Worm (Caenorhabditis elegans) whole organism, mixed stage, embryonic: ENCODE results near the gene W03A5.2.

Source experiments
- M03D4.4 ChIP-seq: sonication (generic microtip); optimal IDR thresholded peaks from 2 replicates; lab custom pipeline; 2017; ENCODE audit warnings: mild to moderate bottlenecking, missing genetic modification characterization, missing compliant biosample characterization
- bed-3 ChIP-seq: fragments of 200-800 bp; sonication (Bioruptor generic); optimal IDR thresholded peaks from 3 replicates; lab custom pipeline; 2018; ENCODE audit warnings: mild to moderate bottlenecking, missing genetic modification characterization, moderate library complexity, missing compliant biosample characterization
- ceh-39 ChIP-seq: fragments of 150-350 bp; optimal IDR thresholded peaks from 2 replicates; lab custom pipeline; 2014; ENCODE audit warnings: missing biosample characterization, missing genetic modification characterization
- ceh-43 ChIP-seq: fragments of 200-800 bp; sonication (Bioruptor generic); optimal IDR thresholded peaks from 2 replicates; lab custom pipeline; 2018; ENCODE audit warnings: mild to moderate bottlenecking, missing genetic modification characterization, moderate library complexity, missing compliant biosample characterization
- ces-1 ChIP-seq: fragments of 150-350 bp; optimal IDR thresholded peaks from 2 replicates; lab custom pipeline; 2014; ENCODE audit warnings: missing biosample characterization, missing genetic modification reagents, missing genetic modification characterization
- cnd-1 ChIP-seq: fragments of 200-800 bp; sonication (Bioruptor generic); optimal IDR thresholded peaks from 2 replicates; lab custom pipeline; 2018; ENCODE audit warnings: mild to moderate bottlenecking, missing genetic modification characterization, missing compliant biosample characterization
- drap-1 ChIP-seq: fragments of 200-800 bp; sonication (Bioruptor generic); optimal IDR thresholded peaks from 3 replicates; lab custom pipeline; 2018; ENCODE audit warnings: mild to moderate bottlenecking, missing genetic modification characterization, missing compliant biosample characterization
- elt-1 ChIP-seq: sonication (generic microtip); optimal IDR thresholded peaks from 2 replicates; lab custom pipeline; 2017; ENCODE audit warnings: missing genetic modification characterization, mild to moderate bottlenecking, missing compliant biosample characterization, antibody characterized with exemption, moderate library complexity, borderline replicate concordance; ENCODE audit not compliant: insufficient read depth
- elt-3 ChIP-seq: fragments of 150-350 bp; optimal IDR thresholded peaks from 2 replicates; lab custom pipeline; 2014; ENCODE audit warnings: missing biosample characterization, missing genetic modification characterization
- flh-1 ChIP-seq: fragments of 200-800 bp; sonication (Bioruptor generic); optimal IDR thresholded peaks from 2 replicates; lab custom pipeline; 2018; ENCODE audit warnings: mild to moderate bottlenecking, missing genetic modification characterization, moderate library complexity, missing compliant biosample characterization
- ham-2 ChIP-seq: fragments of 200-800 bp; sonication (Bioruptor generic); optimal IDR thresholded peaks from 2 replicates; lab custom pipeline; 2018; ENCODE audit warnings: mild to moderate bottlenecking, missing genetic modification characterization, missing compliant biosample characterization
- hlh-1 ChIP-seq: fragments of 150-350 bp; optimal IDR thresholded peaks from 2 replicates; lab custom pipeline; 2014; ENCODE audit warnings: missing biosample characterization, missing genetic modification reagents, missing genetic modification characterization
- lin-13 ChIP-seq: fragments of 150-350 bp; optimal IDR thresholded peaks from 2 replicates; lab custom pipeline; 2014; ENCODE audit warnings: missing biosample characterization, missing genetic modification characterization
- lin-32 ChIP-seq: fragments of 200-800 bp; sonication (Bioruptor generic); optimal IDR thresholded peaks from 2 replicates; lab custom pipeline; 2018; ENCODE audit warnings: mild to moderate bottlenecking, missing genetic modification characterization, missing compliant biosample characterization
- lsy-2 ChIP-seq: fragments of 150-350 bp; optimal IDR thresholded peaks from 2 replicates; lab custom pipeline; 2014; ENCODE audit warnings: missing biosample characterization, missing genetic modification characterization
- mab-5 ChIP-seq: fragments of 150-350 bp; optimal IDR thresholded peaks from 2 replicates; lab custom pipeline; 2014; ENCODE audit warnings: missing biosample characterization, missing genetic modification characterization
- mep-1 ChIP-seq: fragments of 150-350 bp; optimal IDR thresholded peaks from 2 replicates; lab custom pipeline; 2017; ENCODE audit warnings: missing biosample characterization, missing genetic modification reagents, missing genetic modification characterization, inconsistent platforms
- mls-2 ChIP-seq: sonication (generic microtip); optimal IDR thresholded peaks from 2 replicates; lab custom pipeline; 2016; ENCODE audit warnings: mild to moderate bottlenecking, missing genetic modification characterization, moderate library complexity, missing compliant biosample characterization
- nhr-12 ChIP-seq: fragments of 150-350 bp; optimal IDR thresholded peaks from 2 replicates; lab custom pipeline; 2014; ENCODE audit warnings: missing biosample characterization, missing genetic modification characterization
- nhr-2 ChIP-seq: fragments of 150-350 bp; optimal IDR thresholded peaks from 2 replicates; lab custom pipeline; 2014; ENCODE audit warnings: missing biosample characterization, missing genetic modification characterization
- nhr-237 ChIP-seq: fragments of 150-350 bp; optimal IDR thresholded peaks from 2 replicates; lab custom pipeline; 2014; ENCODE audit warnings: missing biosample characterization, missing genetic modification characterization
- nhr-28 ChIP-seq: fragments of 150-350 bp; optimal IDR thresholded peaks from 2 replicates; lab custom pipeline; 2014; ENCODE audit warnings: missing biosample characterization, missing genetic modification characterization
- nhr-76 ChIP-seq: sonication (generic microtip); optimal IDR thresholded peaks from 2 replicates; lab custom pipeline; 2017; ENCODE audit warnings: missing biosample characterization, missing genetic modification characterization
- pha-4 ChIP-seq: fragments of 150-350 bp; optimal IDR thresholded peaks from 2 replicates; lab custom pipeline; 2018; ENCODE audit warnings: missing biosample characterization, missing genetic modification reagents, missing genetic modification characterization
- sem-2 ChIP-seq: fragments of 200-800 bp; sonication (Bioruptor generic); optimal IDR thresholded peaks from 2 replicates; lab custom pipeline; 2018; ENCODE audit warnings: mild to moderate bottlenecking, missing genetic modification characterization, missing compliant biosample characterization
- snpc-4 ChIP-seq: fragments of 150-350 bp; optimal IDR thresholded peaks from 2 replicates; lab custom pipeline; 2014; ENCODE audit warnings: missing biosample characterization, missing genetic modification characterization
- tbx-8 ChIP-seq: fragments of 200-800 bp; sonication (Bioruptor generic); optimal IDR thresholded peaks from 2 replicates; lab custom pipeline; 2018; ENCODE audit warnings: mild to moderate bottlenecking, missing genetic modification characterization, moderate library complexity, missing compliant biosample characterization
- unc-120 ChIP-seq: sonication (generic microtip); optimal IDR thresholded peaks from 2 replicates; lab custom pipeline; 2017; ENCODE audit warnings: missing genetic modification characterization, missing compliant biosample characterization; ENCODE audit not compliant: poor library complexity, severe bottlenecking
- unc-62 ChIP-seq: fragments of 150-350 bp; optimal IDR thresholded peaks from 2 replicates; lab custom pipeline; 2014; ENCODE audit warnings: missing biosample characterization, missing genetic modification reagents, missing genetic modification characterization
- zip-8 ChIP-seq: fragments of 150-350 bp; optimal IDR thresholded peaks from 2 replicates; lab custom pipeline; 2014; ENCODE audit warnings: missing biosample characterization, missing genetic modification characterization
- ztf-11 ChIP-seq: fragments of 150-350 bp; optimal IDR thresholded peaks from 2 replicates; lab custom pipeline; 2014; ENCODE audit warnings: missing biosample characterization, missing genetic modification characterization

W03A5.2 gene

ce11 chrIII:5406314-5406713, 480 bp downstream of the W03A5.2 start:
- TF ChIP-seq zip-8 (tag; lab: Kevin White, UChicago) (no peak), M03D4.4 (tag; lab: Kevin White, UChicago) (no peak), tbx-8 (no peak), unc-120 (tag; lab: Kevin White, UChicago) (no peak), pha-4 (no peak), sem-2 (GFP tag; lab: Kevin White, UChicago) (no peak), ces-1 (GFP tag; lab: Kevin White, UChicago) (no peak), lsy-2 (tag; lab: Kevin White, UChicago) (no peak), bed-3 (GFP tag; lab: Kevin White, UChicago) (no peak), nhr-76 (tag; lab: Kevin White, UChicago) (no peak), flh-1 (no peak), cnd-1 (no peak), ztf-11 (tag; lab: Kevin White, UChicago) (no peak), nhr-237 (no peak), ceh-43 (GFP tag; lab: Kevin White, UChicago) (no peak), mep-1 (tag; lab: Kevin White, UChicago) (no peak), hlh-1 (tag; lab: Kevin White, UChicago) (no peak), elt-1 (no peak)

ce11 chrIII:5407060-5407459, 1.2 kb downstream of the W03A5.2 start:
- TF ChIP-seq flh-1 = no peak
- no peak for TF ChIP-seq nhr-28
- TF ChIP-seq M03D4.4 (tag; lab: Kevin White, UChicago) = no peak
- TF ChIP-seq snpc-4 (tag; lab: Kevin White, UChicago) = no peak
- no peak for TF ChIP-seq bed-3 (GFP tag; lab: Kevin White, UChicago)
- no peak for TF ChIP-seq ces-1 (GFP tag; lab: Kevin White, UChicago)
- no peak for TF ChIP-seq nhr-2 (tag; lab: Kevin White, UChicago)
- no peak for TF ChIP-seq ceh-39 (tag; lab: Kevin White, UChicago)
- TF ChIP-seq mab-5 (tag; lab: Kevin White, UChicago) = no peak
- TF ChIP-seq tbx-8 = no peak
- TF ChIP-seq, all 35 proteins: peak for 0

DNA sequence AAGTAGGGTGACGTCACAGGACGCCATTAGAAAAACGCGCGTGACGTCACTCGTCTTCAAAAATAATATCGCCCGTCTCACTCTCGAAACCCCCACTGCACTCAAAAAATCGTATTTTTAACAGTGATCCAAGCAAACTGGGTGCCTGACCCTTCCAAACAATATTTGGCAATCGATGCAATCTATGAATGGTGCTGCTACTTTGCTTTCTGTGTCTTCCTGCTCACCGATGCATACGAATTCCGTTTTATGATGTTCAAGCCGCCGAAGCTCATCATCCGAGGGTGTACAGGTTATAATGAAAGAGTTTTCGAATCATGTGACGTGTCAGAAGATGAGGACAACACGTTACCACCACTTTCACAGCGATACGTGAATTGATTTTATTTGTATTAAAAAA, 1.8 kb downstream of the W03A5.2 start, which contains the start of gene W03A5.1:
Gene W03A5.1, plus strand, starts transcription at position 301 of the 400 bp plus-strand sequence.
- TF ChIP-seq snpc-4 (tag; lab: Kevin White, UChicago) = no peak
- no peak for TF ChIP-seq unc-120 (tag; lab: Kevin White, UChicago)
- peak; percentile 87 for TF ChIP-seq zip-8 (tag; lab: Kevin White, UChicago)

DNA sequence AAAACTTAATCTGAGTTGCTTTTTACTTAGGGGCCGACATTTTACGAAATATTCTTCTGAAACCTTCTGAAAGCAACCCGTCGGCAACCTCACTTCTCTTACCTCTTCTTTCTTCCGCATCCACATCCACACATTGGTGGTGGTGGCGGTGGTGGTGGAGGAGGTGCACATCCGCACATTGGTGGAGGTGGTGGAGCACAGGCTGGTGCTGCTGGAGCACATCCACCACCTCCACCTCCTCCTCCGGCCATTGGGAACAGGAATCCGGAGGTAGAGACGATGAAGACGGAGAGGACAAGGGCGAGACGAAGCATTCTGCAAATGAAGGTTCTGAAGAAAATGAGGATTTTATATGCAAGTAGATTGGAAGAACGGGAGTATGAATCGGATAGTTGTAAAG, 7.8 kb downstream of the W03A5.2 start, which contains the start of gene grl-22:
Gene grl-22, minus strand, starts transcription at position 332 of the 400 bp plus-strand sequence.
- TF ChIP-seq elt-3 (tag; lab: Kevin White, UChicago) (no peak), mab-5 (tag; lab: Kevin White, UChicago) (no peak), hlh-1 (tag; lab: Kevin White, UChicago) (no peak), zip-8 (tag; lab: Kevin White, UChicago) (no peak), pha-4 (no peak), ham-2 (no peak), ceh-39 (tag; lab: Kevin White, UChicago) (no peak)

DNA sequence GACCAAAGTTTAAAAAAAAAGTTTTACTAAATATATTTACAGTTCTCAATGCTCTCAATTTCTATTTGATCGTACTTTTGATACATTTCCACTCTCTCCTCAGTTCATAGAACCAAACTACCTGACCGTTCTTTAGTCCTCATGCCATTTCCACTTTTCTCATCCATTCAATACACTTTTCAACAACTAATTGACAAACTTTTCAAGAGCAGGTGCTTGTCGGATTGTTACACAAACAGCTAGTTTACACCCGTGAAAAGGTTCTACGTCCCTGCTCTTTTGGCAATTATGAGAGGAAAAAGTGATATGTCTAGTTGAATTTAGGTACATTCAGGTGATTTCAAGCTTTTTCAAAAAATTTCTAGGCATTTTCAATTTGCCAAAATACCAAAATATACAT, 12.1 kb downstream of the W03A5.2 start:
- TF ChIP-seq nhr-237 (no peak), hlh-1 (tag; lab: Kevin White, UChicago) (peak; percentile 81), nhr-12 (no peak), unc-120 (tag; lab: Kevin White, UChicago) (peak; percentile 31), lin-32 (GFP tag; lab: Kevin White, UChicago) (no peak), mls-2 (tag; lab: Kevin White, UChicago) (no peak), ceh-43 (GFP tag; lab: Kevin White, UChicago) (no peak), elt-3 (tag; lab: Kevin White, UChicago) (no peak)

- TF ChIP-seq sem-2 (GFP tag; lab: Kevin White, UChicago) (no peak), nhr-2 (tag; lab: Kevin White, UChicago) (no peak), drap-1 (GFP tag; lab: Kevin White, UChicago) (no peak), nhr-76 (tag; lab: Kevin White, UChicago) (no peak), bed-3 (GFP tag; lab: Kevin White, UChicago) (no peak), lsy-2 (tag; lab: Kevin White, UChicago) (no peak), snpc-4 (tag; lab: Kevin White, UChicago) (no peak), tbx-8 (no peak), unc-120 (tag; lab: Kevin White, UChicago) (no peak), elt-1 (no peak), unc-62 (GFP tag; lab: Kevin White, UChicago) (no peak), lin-13 (no peak), zip-8 (tag; lab: Kevin White, UChicago) (no peak), ztf-11 (tag; lab: Kevin White, UChicago) (no peak), flh-1 (no peak)
Observed at ce11 chrIII:5419527-5419926, 13.7 kb downstream of the W03A5.2 start.
